Fruit fly (Drosophila melanogaster): ENCODE measurements around the gene Synd.

The Synd gene

dm6 chr3R:20821815-20822375 lies 10.7 kb upstream of the Synd start, which contains the start of the genes CG17271 and RpS20:
CG17271 (minus strand) TSS chr3R:20821848.
RpS20 (plus strand) TSS chr3R:20822181.
- TF ChIP-seq Dfd (GFP tag; optimal IDR thresholded peaks at IDR 0.05) = no peak
- peak; percentile 4 to 94 for TF ChIP-seq foxo (GFP tag; optimal IDR thresholded peaks at IDR 0.05)
- no peak for TF ChIP-seq CrebA (GFP tag; optimal IDR thresholded peaks at IDR 0.05; ENCODE audit: borderline replicate concordance)
- peak; percentile 98 for TF ChIP-seq Vsx2 (GFP tag; optimal IDR thresholded peaks at IDR 0.05; ENCODE audit: partially characterized antibody)
- TF ChIP-seq N (GFP tag; optimal IDR thresholded peaks at IDR 0.05) = no peak
- peak; percentile 37 for TF ChIP-seq Mio (GFP tag; optimal IDR thresholded peaks at IDR 0.05)
- peak; percentile 89 for TF ChIP-seq woc (GFP tag; optimal IDR thresholded peaks at IDR 0.05)
- no peak for TF ChIP-seq lola (GFP tag; optimal IDR thresholded peaks at IDR 0.05)
- TF ChIP-seq Dif (GFP tag; optimal IDR thresholded peaks at IDR 0.05; ENCODE audit: partially characterized antibody) = peak; percentile 89
- TF ChIP-seq pan (optimal IDR thresholded peaks at IDR 0.05) = no peak
- TF ChIP-seq h (GFP tag; optimal IDR thresholded peaks at IDR 0.05) = peak; percentile 92
- TF ChIP-seq HLH106 (tag; optimal IDR thresholded peaks at IDR 0.05) = peak; percentile 78
- TF ChIP-seq GATAd (GFP tag; optimal IDR thresholded peaks at IDR 0.05) = no peak
- TF ChIP-seq ey (GFP tag; optimal IDR thresholded peaks at IDR 0.05) = peak; percentile 91
- peak; percentile 78 for TF ChIP-seq CG32264 (GFP tag; optimal IDR thresholded peaks at IDR 0.05)
- peak; percentile 91 for TF ChIP-seq Jra (GFP tag; optimal IDR thresholded peaks at IDR 0.05)
- no peak for TF ChIP-seq Rel (GFP tag; optimal IDR thresholded peaks at IDR 0.05)
- peak; percentile 74 for TF ChIP-seq Rel (tag; optimal IDR thresholded peaks at IDR 0.05)
- peak in 1 of 2 experiments; percentile 78 for TF ChIP-seq dl (GFP tag; optimal IDR thresholded peaks at IDR 0.05; ENCODE audit: insufficient read depth in 1 of 2, partially characterized antibody in 2 of 2)
- peak; percentile 87 for TF ChIP-seq br (GFP tag; optimal IDR thresholded peaks at IDR 0.05)
- no peak for TF ChIP-seq usp (GFP tag; optimal IDR thresholded peaks at IDR 0.05)
- peak; percentile 80 for TF ChIP-seq Sp1 (GFP tag; optimal IDR thresholded peaks at IDR 0.05)
- TF ChIP-seq psq (GFP tag; optimal IDR thresholded peaks at IDR 0.05) = peak; percentile 67
- TF ChIP-seq dmrt93B (GFP tag; optimal IDR thresholded peaks at IDR 0.05) = peak; percentile 68
- TF ChIP-seq CG9705 (GFP tag; optimal IDR thresholded peaks at IDR 0.05) = peak; percentile 78
- TF ChIP-seq Hnf4 (GFP tag; optimal IDR thresholded peaks at IDR 0.05) = peak; percentile 92
- peak; percentile 91 for TF ChIP-seq fru (GFP tag; optimal IDR thresholded peaks at IDR 0.05)
- peak; percentile 77 for TF ChIP-seq OdsH (GFP tag; optimal IDR thresholded peaks at IDR 0.05)
- TF ChIP-seq rgr (GFP tag; optimal IDR thresholded peaks at IDR 0.05) = peak; percentile 89
- no peak for TF ChIP-seq Abd-B (GFP tag; optimal IDR thresholded peaks at IDR 0.05)
- TF ChIP-seq dsf (GFP tag; optimal IDR thresholded peaks at IDR 0.05; ENCODE audit: borderline replicate concordance) = peak; percentile 66
- peak; percentile 18 for TF ChIP-seq jim (GFP tag; optimal IDR thresholded peaks at IDR 0.05)
- TF ChIP-seq sage (GFP tag; optimal IDR thresholded peaks at IDR 0.05) = no peak
- peak; percentile 61 for TF ChIP-seq Myc (optimal IDR thresholded peaks at IDR 0.05)
- peak; percentile 87 for TF ChIP-seq Hr83 (GFP tag; optimal IDR thresholded peaks at IDR 0.05; ENCODE audit: poor library complexity, severe bottlenecking)
- TF ChIP-seq sv (GFP tag; optimal IDR thresholded peaks at IDR 0.05) = peak; percentile 95
- no peak for TF ChIP-seq Hr78 (GFP tag; optimal IDR thresholded peaks at IDR 0.05)
- TF ChIP-seq brk (GFP tag; optimal IDR thresholded peaks at IDR 0.05) = no peak
- no peak for TF ChIP-seq tai (GFP tag; optimal IDR thresholded peaks at IDR 0.05)

- no peak for TF ChIP-seq Vsx2 (GFP tag; optimal IDR thresholded peaks at IDR 0.05; ENCODE audit: partially characterized antibody)
- no peak for TF ChIP-seq Rel (GFP tag; optimal IDR thresholded peaks at IDR 0.05)
- TF ChIP-seq Rel (tag; optimal IDR thresholded peaks at IDR 0.05) = peak; percentile 100
Measured at dm6 chr3R:20823704-20824454, 8.7 kb upstream of the Synd start, which contains the start of gene CG17272. CG17272 (minus strand) TSS chr3R:20824239.
